Fruit fly (Drosophila melanogaster) whole organism, adult: Measurements from ENCODE around the gene CG3698.
A peak's percentile ranks its signal among the peaks of the same experiment; 100 is the strongest.

Experiments
- CG11617 ChIP-seq: fragments of 200-800 bp; sonication (Bioruptor generic); optimal IDR thresholded peaks from 2 replicates; lab custom pipeline; 2017; ENCODE audit warnings: mild to moderate bottlenecking, missing biosample characterization, missing genetic modification reagents, missing genetic modification characterization
- CG12768 ChIP-seq: fragments of 200-800 bp; sonication (Bioruptor generic); optimal IDR thresholded peaks from 2 replicates; lab custom pipeline; 2017; ENCODE audit warnings: missing biosample characterization, missing genetic modification characterization, mild to moderate bottlenecking, moderate library complexity, missing genetic modification reagents
- CG14711 ChIP-seq: fragments of 200-800 bp; sonication (Bioruptor generic); optimal IDR thresholded peaks from 2 replicates; lab custom pipeline; 2018; ENCODE audit warnings: missing biosample characterization, mild to moderate bottlenecking, missing genetic modification characterization, moderate library complexity
- CG1620 ChIP-seq: fragments of 200-800 bp; sonication (Bioruptor generic); optimal IDR thresholded peaks from 2 replicates; lab custom pipeline; 2016; ENCODE audit warnings: missing biosample characterization, missing genetic modification characterization
- CG33017 ChIP-seq: fragments of 200-800 bp; sonication (Bioruptor generic); optimal IDR thresholded peaks from 2 replicates; lab custom pipeline; 2018; ENCODE audit warnings: missing biosample characterization, mild to moderate bottlenecking, missing genetic modification characterization, moderate library complexity
- CG5204 ChIP-seq: fragments of 200-800 bp; sonication (Bioruptor generic); optimal IDR thresholded peaks from 2 replicates; lab custom pipeline; 2016; ENCODE audit warnings: missing biosample characterization, missing genetic modification characterization
- CG7045 ChIP-seq: fragments of 200-800 bp; sonication (Bioruptor generic); optimal IDR thresholded peaks from 2 replicates; lab custom pipeline; 2017; ENCODE audit warnings: missing biosample characterization, mild to moderate bottlenecking, missing genetic modification characterization
- CG7101 ChIP-seq: fragments of 200-800 bp; sonication (Bioruptor generic); optimal IDR thresholded peaks from 2 replicates; lab custom pipeline; 2018; ENCODE audit warnings: missing biosample characterization, mild to moderate bottlenecking, missing genetic modification characterization, moderate library complexity
- Clk ChIP-seq: fragments of 200-800 bp; sonication (Bioruptor generic); optimal IDR thresholded peaks from 2 replicates; lab custom pipeline; 2017; ENCODE audit warnings: missing biosample characterization, missing genetic modification characterization
- Crg-1 ChIP-seq: fragments of 200-800 bp; sonication (Bioruptor generic); optimal IDR thresholded peaks from 2 replicates; lab custom pipeline; 2016; ENCODE audit warnings: missing biosample characterization, missing genetic modification characterization
- Hr96 ChIP-seq: fragments of 200-800 bp; sonication (Bioruptor generic); optimal IDR thresholded peaks from 2 replicates; lab custom pipeline; 2016; ENCODE audit warnings: missing biosample characterization, missing genetic modification characterization
- Mnt ChIP-seq: fragments of 200-800 bp; sonication (Bioruptor generic); optimal IDR thresholded peaks from 2 replicates; lab custom pipeline; 2016; ENCODE audit warnings: missing biosample characterization, mild to moderate bottlenecking, missing genetic modification characterization
- bab1 ChIP-seq: fragments of 200-800 bp; sonication (Bioruptor generic); optimal IDR thresholded peaks from 3 replicates; lab custom pipeline; 2019; ENCODE audit warnings: missing biosample characterization, mild to moderate bottlenecking, missing genetic modification characterization, moderate library complexity
- cic ChIP-seq: fragments of 200-800 bp; sonication (Bioruptor generic); optimal IDR thresholded peaks from 2 replicates; lab custom pipeline; 2017; ENCODE audit warnings: missing biosample characterization, mild to moderate bottlenecking, missing genetic modification characterization, moderate library complexity
- cnc ChIP-seq, 2 experiments: fragments of >200 bp; optimal IDR thresholded peaks; 2 replicates each; lab custom pipeline; 2017
- kay ChIP-seq: fragments of 200-800 bp; sonication (Bioruptor generic); peaks from one replicate; lab custom pipeline; 2016; ENCODE audit warnings: missing biosample characterization, missing genetic modification characterization, borderline replicate concordance
- ovo ChIP-seq: fragments of 200-800 bp; sonication (Bioruptor generic); optimal IDR thresholded peaks from 2 replicates; lab custom pipeline; 2016; ENCODE audit warnings: missing biosample characterization, missing genetic modification characterization
- pad ChIP-seq: fragments of 200-800 bp; sonication (Bioruptor generic); optimal IDR thresholded peaks from 3 replicates; lab custom pipeline; 2017; ENCODE audit warnings: missing biosample characterization, missing genetic modification characterization, mild to moderate bottlenecking, moderate library complexity, missing genetic modification reagents
- tj ChIP-seq: fragments of 200-800 bp; sonication (Bioruptor generic); optimal IDR thresholded peaks from 3 replicates; lab custom pipeline; 2017; ENCODE audit warnings: missing biosample characterization, mild to moderate bottlenecking, missing genetic modification characterization, moderate library complexity
- toe ChIP-seq: fragments of 200-800 bp; sonication (Bioruptor generic); optimal IDR thresholded peaks from 2 replicates; lab custom pipeline; 2016; ENCODE audit warnings: missing biosample characterization, missing genetic modification characterization

CG3698 gene

DNA sequence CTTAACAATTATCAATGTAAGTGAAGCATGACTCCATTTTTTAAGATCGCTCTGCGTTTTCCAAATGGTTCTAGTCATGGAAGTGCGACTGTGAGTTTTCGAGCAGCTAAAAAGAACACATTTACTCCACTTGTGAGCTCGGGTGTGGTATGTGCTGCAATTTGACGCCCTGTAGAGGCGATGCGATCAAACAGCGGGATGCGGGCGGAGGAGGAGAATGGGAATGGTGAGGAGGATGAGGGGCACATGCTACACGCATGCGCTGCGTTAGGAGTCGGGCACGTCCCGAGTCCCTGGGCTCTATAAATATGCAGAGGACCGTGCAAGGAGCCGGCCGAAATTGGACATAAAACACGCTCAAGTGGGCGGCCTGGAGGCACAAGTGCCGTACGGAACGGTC lies 8.9 kb downstream of the CG3698 start:
- TF ChIP-seq cnc (optimal IDR thresholded peaks at IDR 0.05; lab: Kevin White, UChicago), result no peak
- no peak for TF ChIP-seq toe (GFP tag; lab: Kevin White, UChicago)
- TF ChIP-seq CG14711, result no peak

DNA sequence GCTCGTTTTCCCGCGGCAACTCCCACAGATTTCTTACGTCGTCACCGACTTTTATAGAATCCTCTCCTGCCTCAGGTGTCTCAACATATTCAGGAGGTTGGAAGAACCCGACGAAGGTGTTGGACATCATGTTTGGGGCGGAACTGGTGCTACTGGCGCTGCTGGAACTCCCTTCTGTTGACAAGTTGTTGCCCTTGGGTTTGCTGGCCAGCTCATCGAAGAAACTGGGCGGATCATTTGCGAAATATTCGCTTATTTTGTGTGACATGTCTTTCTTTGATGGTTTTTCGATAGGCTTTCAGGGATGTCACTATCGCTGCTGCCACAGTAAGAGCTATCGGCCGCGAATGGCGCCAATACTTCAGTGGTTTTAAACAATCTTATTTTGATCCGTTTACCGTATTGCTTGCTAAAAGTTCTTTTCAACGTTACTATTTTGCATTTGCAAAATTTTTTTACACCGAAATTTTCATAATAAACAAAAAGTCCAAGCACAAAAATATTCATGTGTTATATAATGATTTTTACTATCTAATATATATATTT lies 10.3 kb downstream of the CG3698 start, which contains the start of gene CG11396:
TSS of gene CG11396 (minus strand) at position 303 of the 546 bp plus-strand sequence.
- peak; percentile 34 for TF ChIP-seq bab1
- no peak for TF ChIP-seq CG7101 (tag; lab: Kevin White, UChicago)

DNA sequence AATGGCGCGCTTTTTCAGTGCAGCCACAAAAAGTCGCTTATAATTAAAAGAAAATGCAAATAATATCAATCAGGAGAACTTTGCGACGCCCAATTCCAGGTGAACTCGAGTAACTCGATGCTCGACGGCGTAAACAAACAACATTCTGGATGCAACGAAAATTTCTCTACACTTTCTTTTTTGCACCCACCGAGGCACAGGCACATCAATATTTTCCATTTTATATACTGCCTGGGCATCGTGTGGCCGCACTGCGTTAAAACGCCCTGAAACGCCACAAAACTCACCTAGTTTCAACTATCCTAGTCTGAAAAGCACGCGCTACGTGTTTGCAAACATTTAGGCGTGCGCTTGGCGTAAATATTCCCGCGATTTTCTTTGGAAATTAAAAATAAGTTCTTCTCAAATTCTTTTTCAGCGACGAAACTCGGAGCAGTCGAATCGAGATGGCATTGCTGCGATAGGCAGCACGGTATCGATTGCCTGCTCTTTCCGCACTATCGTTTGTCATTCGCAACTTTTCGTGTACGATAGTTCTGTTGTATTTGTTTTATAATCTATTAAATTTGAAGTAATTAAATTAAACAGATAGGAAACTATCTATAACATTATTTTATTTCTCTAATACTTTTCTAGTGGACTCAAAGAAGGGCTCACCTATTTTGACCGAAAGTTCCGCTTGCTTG lies 12.3 kb downstream of the CG3698 start, which contains the start of gene Pcif1:
TSS of gene Pcif1 (minus strand) at position 456 of the 686 bp plus-strand sequence.
- TF ChIP-seq Hr96 (GFP tag; lab: Kevin White, UChicago) (no peak), CG14711 (no peak), ovo (GFP tag; lab: Kevin White, UChicago) (no peak), cic (GFP tag; lab: Kevin White, UChicago) (no peak), CG33017 (tag; lab: Kevin White, UChicago) (no peak), CG12768 (GFP tag; lab: Kevin White, UChicago) (no peak), toe (GFP tag; lab: Kevin White, UChicago) (peak; percentile 17), kay (GFP tag; lab: Kevin White, UChicago) (no peak), CG7101 (tag; lab: Kevin White, UChicago) (peak; percentile 34), CG11617 (GFP tag; lab: Kevin White, UChicago) (no peak), Clk (GFP tag; lab: Kevin White, UChicago) (no peak), CG1620 (GFP tag; lab: Kevin White, UChicago) (peak; percentile 11), cnc (optimal IDR thresholded peaks at IDR 0.05; lab: Kevin White, UChicago) (no peak), bab1 (peak; percentile 53), CG5204 (GFP tag; lab: Kevin White, UChicago) (no peak), Crg-1 (peak; percentile 42), CG7045 (no peak), Mnt (no peak), tj (no peak), pad (GFP tag; lab: Kevin White, UChicago) (no peak)

DNA sequence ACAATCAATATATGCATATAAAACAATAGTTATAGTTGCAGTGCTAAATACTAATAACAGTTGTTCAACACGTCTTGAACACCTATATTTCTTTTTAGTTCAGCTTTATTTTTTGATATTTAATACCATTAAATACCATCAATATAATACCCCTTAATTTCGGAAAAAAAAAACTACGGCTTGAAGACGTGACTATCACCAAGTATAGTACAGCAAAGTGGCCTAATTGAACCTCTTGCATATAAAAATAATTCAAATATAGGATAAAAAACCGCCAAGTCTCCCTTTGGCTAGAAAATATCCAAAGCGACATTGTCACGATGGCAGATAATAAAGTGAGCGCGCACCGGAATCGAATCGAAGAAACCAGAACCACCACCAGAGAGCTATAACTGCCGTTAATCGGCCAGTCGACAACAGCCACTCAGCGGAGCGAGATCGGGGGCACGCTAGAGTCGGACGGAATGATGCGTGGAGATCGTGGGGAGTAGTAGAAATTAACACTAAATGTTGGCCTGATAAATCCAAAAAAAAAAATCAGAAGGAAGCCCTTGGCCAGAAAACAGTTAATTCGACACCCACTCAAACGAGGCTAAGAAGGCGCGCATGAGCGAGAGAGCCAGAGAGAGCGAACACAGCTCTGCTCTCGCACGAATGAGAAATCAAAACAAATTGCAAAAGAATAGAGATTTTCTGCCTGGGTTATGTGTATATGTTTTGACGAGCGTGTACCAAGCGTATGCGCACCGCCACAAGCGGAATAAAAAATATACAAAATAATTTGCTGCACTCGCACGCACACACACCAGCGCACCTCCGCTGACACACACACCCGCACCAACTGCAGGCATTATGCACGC lies 13.1 kb downstream of the CG3698 start:
- TF ChIP-seq CG12768 (GFP tag; lab: Kevin White, UChicago) (peak; percentile 5), CG14711 (no peak), ovo (GFP tag; lab: Kevin White, UChicago) (peak; percentile 93), CG1620 (GFP tag; lab: Kevin White, UChicago) (peak; percentile 15), kay (GFP tag; lab: Kevin White, UChicago) (no peak), CG33017 (tag; lab: Kevin White, UChicago) (peak; percentile 39), CG11617 (GFP tag; lab: Kevin White, UChicago) (peak; percentile 54), CG5204 (GFP tag; lab: Kevin White, UChicago) (no peak), Mnt (peak; percentile 58), toe (GFP tag; lab: Kevin White, UChicago) (peak; percentile 73), bab1 (peak; percentile 49), CG7101 (tag; lab: Kevin White, UChicago) (peak; percentile 47), CG7045 (peak; percentile 4), Hr96 (GFP tag; lab: Kevin White, UChicago) (peak; percentile 60), tj (peak; percentile 47), cnc (optimal IDR thresholded peaks at IDR 0.05; lab: Kevin White, UChicago) (no peak), Crg-1 (peak; percentile 31), Clk (GFP tag; lab: Kevin White, UChicago) (no peak), pad (GFP tag; lab: Kevin White, UChicago) (peak; percentile 68), cic (GFP tag; lab: Kevin White, UChicago) (peak; percentile 62)

DNA sequence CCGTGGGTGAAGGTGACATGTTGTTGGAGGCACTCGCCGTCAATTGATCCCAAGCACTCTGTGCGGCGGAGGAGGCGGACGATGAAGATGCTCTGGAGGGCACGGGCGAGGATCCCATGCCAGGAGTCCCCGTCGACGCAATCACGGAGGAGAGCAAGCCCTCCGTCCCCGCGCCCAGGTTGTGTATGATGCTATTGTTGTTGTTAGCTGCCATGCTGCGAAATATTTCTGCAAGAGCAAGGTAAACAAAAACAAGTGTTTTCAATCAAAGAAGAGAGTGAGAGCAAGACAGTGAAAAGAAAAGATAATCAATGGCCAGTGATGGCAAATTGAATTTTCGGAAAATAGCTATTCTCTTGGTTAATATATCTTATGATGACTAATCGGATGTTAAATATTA lies 13.8 kb downstream of the CG3698 start:
- no peak for TF ChIP-seq CG11617 (GFP tag; lab: Kevin White, UChicago)
- TF ChIP-seq toe (GFP tag; lab: Kevin White, UChicago), result no peak
- no peak for TF ChIP-seq CG5204 (GFP tag; lab: Kevin White, UChicago)
- TF ChIP-seq cic (GFP tag; lab: Kevin White, UChicago), result no peak
- TF ChIP-seq Crg-1, result no peak
- TF ChIP-seq bab1, result no peak
- no peak for TF ChIP-seq CG7045
- TF ChIP-seq ovo (GFP tag; lab: Kevin White, UChicago), result no peak
- TF ChIP-seq CG1620 (GFP tag; lab: Kevin White, UChicago), result no peak
- TF ChIP-seq Clk (GFP tag; lab: Kevin White, UChicago), result no peak
- TF ChIP-seq cnc (optimal IDR thresholded peaks at IDR 0.05; lab: Kevin White, UChicago), result no peak
- no peak for TF ChIP-seq tj
- TF ChIP-seq Hr96 (GFP tag; lab: Kevin White, UChicago), result no peak
- TF ChIP-seq Mnt, result no peak
